Fruit fly (Drosophila melanogaster) whole organism, embryonic: ENCODE data around the gene CG13059.

Experiments used
- Abd-B ChIP-seq: fragments of 200-800 bp; sonication (Bioruptor generic); optimal IDR thresholded peaks from 2 replicates; lab custom pipeline; 2018; ENCODE audit warnings: missing biosample characterization, mild to moderate bottlenecking, missing genetic modification characterization, moderate library complexity
- Atf-2 ChIP-seq: fragments of 200-800 bp; sonication (Bioruptor generic); optimal IDR thresholded peaks from 2 replicates; lab custom pipeline; 2016; ENCODE audit warnings: missing biosample characterization, missing genetic modification characterization
- CG1024 ChIP-seq: fragments of 200-800 bp; sonication (Bioruptor generic); IDR thresholded peaks from 2 replicates; pipeline ENCODE4 v1.3.6; 2022; ENCODE audit warnings: missing biosample characterization, missing genetic modification characterization
- CG10366 ChIP-seq: fragments of 200-800 bp; sonication (Bioruptor generic); IDR thresholded peaks from 2 replicates; pipeline ENCODE4 v1.3.6; 2022; ENCODE audit warnings: missing biosample characterization, missing genetic modification characterization
- CG10959 ChIP-seq: fragments of 200-800 bp; sonication (Bioruptor generic); IDR thresholded peaks from 2 replicates; pipeline ENCODE4 v1.3.6; 2022; ENCODE audit warnings: missing biosample characterization, missing genetic modification characterization
- CG11247 ChIP-seq: fragments of 200-800 bp; sonication (Bioruptor generic); IDR thresholded peaks from 2 replicates; pipeline ENCODE4 v1.3.6; 2022; ENCODE audit warnings: missing biosample characterization, missing genetic modification characterization
- CG12769 ChIP-seq: fragments of 200-800 bp; sonication (Bioruptor generic); optimal IDR thresholded peaks from 2 replicates; lab custom pipeline; 2019; ENCODE audit warnings: missing biosample characterization, mild to moderate bottlenecking, missing genetic modification characterization, moderate library complexity
- CG13624 ChIP-seq: fragments of 200-800 bp; sonication (Bioruptor generic); optimal IDR thresholded peaks from 2 replicates; lab custom pipeline; 2016; ENCODE audit warnings: missing biosample characterization, missing genetic modification characterization
- CG14441 ChIP-seq: fragments of 200-800 bp; sonication (Bioruptor generic); IDR thresholded peaks from 2 replicates; pipeline ENCODE4 v1.3.6; 2022; ENCODE audit warnings: missing biosample characterization, missing genetic modification characterization
- CG1529 ChIP-seq: fragments of 200-800 bp; sonication (Bioruptor generic); optimal IDR thresholded peaks from 3 replicates; lab custom pipeline; 2018; ENCODE audit warnings: missing biosample characterization, missing genetic modification characterization
- CG1603 ChIP-seq: fragments of 200-800 bp; sonication (Bioruptor generic); optimal IDR thresholded peaks from 2 replicates; lab custom pipeline; 2019; ENCODE audit warnings: missing biosample characterization, mild to moderate bottlenecking, missing genetic modification characterization, moderate library complexity
- CG16863 ChIP-seq: fragments of 200-800 bp; sonication (Bioruptor generic); optimal IDR thresholded peaks from 3 replicates; lab custom pipeline; 2016; ENCODE audit warnings: missing biosample characterization, missing genetic modification characterization
- CG31224 ChIP-seq: fragments of 200-800 bp; sonication (Bioruptor generic); IDR thresholded peaks from 2 replicates; pipeline ENCODE4 v1.3.6; 2022; ENCODE audit warnings: missing biosample characterization, missing genetic modification characterization
- CG32767 ChIP-seq: fragments of 200-800 bp; sonication (Bioruptor generic); IDR thresholded peaks from 2 replicates; pipeline ENCODE4 v1.3.6; 2022; ENCODE audit warnings: missing biosample characterization, missing genetic modification characterization
- CG3407 ChIP-seq: fragments of 200-800 bp; sonication (Bioruptor generic); optimal IDR thresholded peaks from 2 replicates; lab custom pipeline; 2018; ENCODE audit warnings: missing biosample characterization, mild to moderate bottlenecking, missing genetic modification characterization
- CG6254 ChIP-seq: fragments of 200-800 bp; sonication (Bioruptor generic); optimal IDR thresholded peaks from 3 replicates; lab custom pipeline; 2017; ENCODE audit warnings: mild to moderate bottlenecking, missing biosample characterization, missing genetic modification reagents, missing genetic modification characterization
- CG6765 ChIP-seq: fragments of 200-800 bp; sonication (Bioruptor generic); optimal IDR thresholded peaks from 3 replicates; lab custom pipeline; 2017; ENCODE audit warnings: missing biosample characterization, mild to moderate bottlenecking, missing genetic modification characterization
- CG8290 ChIP-seq, 3 experiments: fragments of 200-800 bp; sonication (Bioruptor generic); optimal IDR thresholded peaks; 2 replicates each; lab custom pipeline; 2016 to 2019; ENCODE audit warnings: missing biosample characterization in 3 of 3, missing genetic modification characterization in 3 of 3, mild to moderate bottlenecking in 2 of 3, moderate library complexity in 1 of 3
- Dbx ChIP-seq: fragments of 200-800 bp; sonication (Bioruptor generic); IDR thresholded peaks from 3 replicates; pipeline ENCODE4 v1.3.6; 2022; ENCODE audit warnings: missing biosample characterization, missing genetic modification characterization
- Hmx ChIP-seq: fragments of 200-800 bp; sonication (Bioruptor generic); optimal IDR thresholded peaks from 2 replicates; lab custom pipeline; 2016; ENCODE audit warnings: missing biosample characterization, missing genetic modification characterization
- Hr39 ChIP-seq: fragments of >200 bp; optimal IDR thresholded peaks from 2 replicates; lab custom pipeline; 2017
- Kr ChIP-seq: fragments of 200-800 bp; sonication (Bioruptor generic); optimal IDR thresholded peaks from 2 replicates; lab custom pipeline; 2017; ENCODE audit warnings: missing biosample characterization, mild to moderate bottlenecking, missing genetic modification characterization
- MBD-R2 ChIP-seq: fragments of 200-800 bp; sonication (Bioruptor generic); IDR thresholded peaks from 2 replicates; pipeline ENCODE4 v1.3.6; 2022; ENCODE audit warnings: missing biosample characterization, missing genetic modification characterization
- Meics ChIP-seq: fragments of 200-800 bp; sonication (Bioruptor generic); optimal IDR thresholded peaks from 2 replicates; lab custom pipeline; 2017; ENCODE audit warnings: missing biosample characterization, mild to moderate bottlenecking, missing genetic modification characterization
- Nf-YA ChIP-seq: fragments of 200-800 bp; sonication (Bioruptor generic); IDR thresholded peaks from 2 replicates; pipeline ENCODE4 v1.3.6; 2022; ENCODE audit warnings: missing biosample characterization, missing genetic modification characterization
- Ravus ChIP-seq: fragments of 200-800 bp; sonication (Bioruptor generic); IDR thresholded peaks from 2 replicates; pipeline ENCODE4 v1.3.6; 2022; ENCODE audit warnings: missing biosample characterization, missing genetic modification characterization
- Rfx ChIP-seq: fragments of 200-800 bp; sonication (Bioruptor generic); IDR thresholded peaks from 2 replicates; pipeline ENCODE4 v1.3.6; 2022; ENCODE audit warnings: missing biosample characterization, missing genetic modification characterization
- Usf ChIP-seq: fragments of 200-800 bp; sonication (Bioruptor generic); optimal IDR thresholded peaks from 2 replicates; lab custom pipeline; 2017; ENCODE audit warnings: missing genotype, missing biosample characterization, missing genetic modification characterization
- ap ChIP-seq: fragments of 200-800 bp; sonication (Bioruptor generic); IDR thresholded peaks from 2 replicates; pipeline ENCODE4 v1.3.6; 2022; ENCODE audit warnings: missing biosample characterization, missing genetic modification characterization
- ase ChIP-seq: fragments of 200-800 bp; sonication (Bioruptor generic); IDR thresholded peaks from 3 replicates; pipeline ENCODE4 v1.3.6; 2022; ENCODE audit warnings: missing biosample characterization, missing genetic modification characterization
- ash1 ChIP-seq: fragments of 200-800 bp; sonication (Bioruptor generic); optimal IDR thresholded peaks from 2 replicates; lab custom pipeline; 2018; ENCODE audit warnings: missing biosample characterization, mild to moderate bottlenecking, missing genetic modification characterization
- cas ChIP-seq: fragments of 200-800 bp; sonication (Bioruptor generic); IDR thresholded peaks from 2 replicates; pipeline ENCODE4 v1.3.6; 2022; ENCODE audit warnings: missing biosample characterization, missing genetic modification characterization
- chif ChIP-seq, 2 experiments: fragments of 200-800 bp; sonication (Bioruptor generic); optimal IDR thresholded peaks; 3 replicates each; lab custom pipeline; 2016; ENCODE audit warnings: missing biosample characterization in 2 of 2, missing genetic modification characterization in 2 of 2
- ci ChIP-seq: fragments of 200-800 bp; sonication (Bioruptor generic); IDR thresholded peaks from 3 replicates; pipeline ENCODE4 v1.3.6; 2022; ENCODE audit warnings: missing biosample characterization, missing genetic modification characterization
- crc ChIP-seq: fragments of 200-800 bp; sonication (Bioruptor generic); optimal IDR thresholded peaks from 2 replicates; lab custom pipeline; 2016; ENCODE audit warnings: missing biosample characterization, missing genetic modification characterization
- dm ChIP-seq: fragments of 200-800 bp; sonication (Bioruptor generic); optimal IDR thresholded peaks from 3 replicates; lab custom pipeline; 2016; ENCODE audit warnings: missing biosample characterization, missing genetic modification characterization
- emc ChIP-seq: fragments of 200-800 bp; sonication (Bioruptor generic); optimal IDR thresholded peaks from 2 replicates; lab custom pipeline; 2016; ENCODE audit warnings: missing biosample characterization, missing genetic modification characterization
- eyg ChIP-seq: fragments of 200-800 bp; sonication (Bioruptor generic); optimal IDR thresholded peaks from 3 replicates; lab custom pipeline; 2016; ENCODE audit warnings: missing biosample characterization, missing genetic modification characterization
- gce ChIP-seq: fragments of 200-800 bp; sonication (Bioruptor generic); IDR thresholded peaks from 3 replicates; pipeline ENCODE4 v1.3.6; 2022; ENCODE audit warnings: missing biosample characterization, missing genetic modification characterization
- gro ChIP-seq: fragments of 200-800 bp; sonication (Bioruptor generic); optimal IDR thresholded peaks from 2 replicates; lab custom pipeline; 2016; ENCODE audit warnings: missing biosample characterization, missing genetic modification characterization
- hkb ChIP-seq, 2 experiments: fragments of 200-800 bp in 1 of 2; fragments of >200 bp in 1 of 2; sonication (Bioruptor generic) in 1 of 2; IDR thresholded peaks in 1 of 2; optimal IDR thresholded peaks in 1 of 2; 2 replicates each; pipeline versions ENCODE4 v1.3.6 to Lab custom; 2017 to 2022; ENCODE audit warnings: missing biosample characterization in 1 of 2, missing genetic modification characterization in 1 of 2
- pho ChIP-seq: fragments of 200-800 bp; sonication (Bioruptor generic); optimal IDR thresholded peaks from 2 replicates; lab custom pipeline; 2016; ENCODE audit warnings: missing biosample characterization, missing genetic modification characterization
- row ChIP-seq: fragments of 200-800 bp; sonication (Bioruptor generic); IDR thresholded peaks from 3 replicates; pipeline ENCODE4 v1.3.6; 2022; ENCODE audit warnings: missing biosample characterization, missing genetic modification characterization
- salm ChIP-seq: fragments of 200-800 bp; sonication (Bioruptor generic); optimal IDR thresholded peaks from 2 replicates; lab custom pipeline; 2018; ENCODE audit warnings: missing biosample characterization, mild to moderate bottlenecking, missing genetic modification characterization
- sens-2 ChIP-seq: fragments of 200-800 bp; sonication (Bioruptor generic); IDR thresholded peaks from 2 replicates; pipeline ENCODE4 v1.3.6; 2022; ENCODE audit warnings: missing biosample characterization, missing genetic modification characterization
- sim ChIP-seq: fragments of 200-800 bp; sonication (Bioruptor generic); IDR thresholded peaks from 2 replicates; pipeline ENCODE4 v1.3.6; 2022; ENCODE audit warnings: missing biosample characterization, missing genetic modification characterization
- sob ChIP-seq: fragments of 200-800 bp; sonication (Bioruptor generic); IDR thresholded peaks from 2 replicates; pipeline ENCODE4 v1.3.6; 2022; ENCODE audit warnings: missing biosample characterization, missing genetic modification characterization
- tin ChIP-seq: fragments of 200-800 bp; sonication (Bioruptor generic); optimal IDR thresholded peaks from 3 replicates; lab custom pipeline; 2016; ENCODE audit warnings: missing biosample characterization, missing genetic modification characterization
- tio ChIP-seq: fragments of 200-800 bp; sonication (Bioruptor generic); optimal IDR thresholded peaks from 2 replicates; lab custom pipeline; 2017; ENCODE audit warnings: missing biosample characterization, missing genetic modification characterization, inconsistent platforms
- twi ChIP-seq: fragments of 200-800 bp; optimal IDR thresholded peaks from 2 replicates; lab custom pipeline; 2019; ENCODE audit warnings: missing biosample characterization, mild to moderate bottlenecking, missing genetic modification characterization, moderate library complexity
- vvl ChIP-seq: fragments of 200-800 bp; sonication (Bioruptor generic); IDR thresholded peaks from 2 replicates; pipeline ENCODE4 v1.3.6; 2022; ENCODE audit warnings: missing biosample characterization, missing genetic modification characterization
- zen2 ChIP-seq: fragments of 200-800 bp; sonication (Bioruptor generic); IDR thresholded peaks from 3 replicates; pipeline ENCODE4 v1.3.6; 2022; ENCODE audit warnings: missing biosample characterization, missing genetic modification characterization; ENCODE audit not compliant: partially characterized antibody
- zf30C ChIP-seq: fragments of 200-800 bp; sonication (Bioruptor generic); optimal IDR thresholded peaks from 3 replicates; lab custom pipeline; 2018; ENCODE audit warnings: missing biosample characterization, mild to moderate bottlenecking, missing genetic modification characterization

The CG13059 gene

dm6 chr3L:16309972-16310371 is 13.5 kb upstream of the CG13059 start (continued):
- no peak for TF ChIP-seq CG32767
- peak; percentile 49 for TF ChIP-seq CG11247
- no peak for TF ChIP-seq ci (GFP tag; lab: Robert Waterston, UW)
- TF ChIP-seq Usf (GFP tag; lab: Kevin White, UChicago): no peak
- TF ChIP-seq CG14441: no peak
- TF ChIP-seq Abd-B (GFP tag; lab: Kevin White, UChicago): no peak
- no peak for TF ChIP-seq Atf-2 (GFP tag; lab: Kevin White, UChicago)
- peak; percentile 30 for TF ChIP-seq Meics (GFP tag; lab: Kevin White, UChicago)
- no peak for TF ChIP-seq sens-2 (GFP tag; lab: Robert Waterston, UW)
- no peak for TF ChIP-seq crc (GFP tag; lab: Kevin White, UChicago)
- no peak for TF ChIP-seq MBD-R2
- peak; percentile 71 for TF ChIP-seq Rfx (GFP tag; lab: Robert Waterston, UW)
- TF ChIP-seq ase (GFP tag; lab: Robert Waterston, UW): no peak
- no peak for TF ChIP-seq zen2 (GFP tag; lab: Robert Waterston, UW)
- TF ChIP-seq dm (GFP tag; lab: Kevin White, UChicago): no peak
- TF ChIP-seq CG6254 (GFP tag; lab: Kevin White, UChicago): no peak
- no peak for TF ChIP-seq tin
- TF ChIP-seq emc (GFP tag; lab: Kevin White, UChicago): no peak
- TF ChIP-seq CG8290 (GFP tag; optimal IDR thresholded peaks at IDR 0.05; lab: Kevin White, UChicago): no peak
- peak in 1 of 2 experiments; percentile 69 for TF ChIP-seq CG8290 (tag; optimal IDR thresholded peaks at IDR 0.05; lab: Kevin White, UChicago)
- TF ChIP-seq sim (GFP tag; lab: Robert Waterston, UW): no peak
- TF ChIP-seq Kr (GFP tag; lab: Kevin White, UChicago): no peak
- no peak for TF ChIP-seq CG16863 (GFP tag; lab: Kevin White, UChicago)
- TF ChIP-seq twi (tag; lab: Kevin White, UChicago): no peak
- no peak for TF ChIP-seq gro
- no peak for TF ChIP-seq Hmx (GFP tag; lab: Kevin White, UChicago)
- peak; percentile 54 for TF ChIP-seq CG12769
- TF ChIP-seq CG1024 (GFP tag; lab: Robert Waterston, UW): no peak
- TF ChIP-seq CG31224 (GFP tag; lab: Robert Waterston, UW): 0 out of 2 replicates have a peak, but pooled peaks have one; percentile 20
- no peak; the same call in 1 of the 2 replicates for TF ChIP-seq vvl (GFP tag; lab: Robert Waterston, UW)
- TF ChIP-seq sob (GFP tag; lab: Robert Waterston, UW): peak; percentile 46; the same call in 1 of the 2 replicates
- TF ChIP-seq ash1 (GFP tag; lab: Kevin White, UChicago): no peak
- TF ChIP-seq gce: no peak
- TF ChIP-seq chif (GFP tag; optimal IDR thresholded peaks at IDR 0.05; lab: Kevin White, UChicago): peak in 1 of 2 experiments; percentile 10
- TF ChIP-seq row (GFP tag; lab: Robert Waterston, UW): peak; percentile 40; the same call in 1 of the 3 replicates
- no peak for TF ChIP-seq CG1603 (tag; lab: Kevin White, UChicago)
- TF ChIP-seq Nf-YA (GFP tag; lab: Robert Waterston, UW): no peak
- TF ChIP-seq CG10959 (GFP tag; lab: Robert Waterston, UW): no peak
- TF ChIP-seq zf30C: no peak
- no peak for TF ChIP-seq CG1529 (GFP tag; lab: Kevin White, UChicago)
- TF ChIP-seq cas (GFP tag; lab: Robert Waterston, UW): no peak
- 0 out of 2 replicates have a peak, but pooled peaks have one; percentile 13 for TF ChIP-seq CG10366 (GFP tag; lab: Robert Waterston, UW)
- TF ChIP-seq hkb (optimal IDR thresholded peaks at IDR 0.05; lab: Kevin White, UChicago): no peak
- 0 out of 2 replicates have a peak, but pooled peaks have one; percentile 31 for TF ChIP-seq hkb (GFP tag; IDR thresholded peaks at IDR 0.05; lab: Robert Waterston, UW)
- no peak for TF ChIP-seq ap
- no peak for TF ChIP-seq Ravus (GFP tag; lab: Robert Waterston, UW)
- no peak for TF ChIP-seq Hr39 (lab: Kevin White, UChicago)
- no peak for TF ChIP-seq CG13624 (GFP tag; lab: Kevin White, UChicago)
- no peak for TF ChIP-seq CG6765 (GFP tag; lab: Kevin White, UChicago)
- no peak for TF ChIP-seq salm
- TF ChIP-seq pho: peak; percentile 4
- TF ChIP-seq eyg (GFP tag; lab: Kevin White, UChicago): no peak
- no peak for TF ChIP-seq CG3407 (GFP tag; lab: Kevin White, UChicago)
- TF ChIP-seq Dbx (GFP tag; lab: Robert Waterston, UW): peak; percentile 64
- TF ChIP-seq tio (GFP tag; lab: Kevin White, UChicago): no peak
